Worm (Caenorhabditis elegans) whole organism, mixed stage, embryonic: ENCODE data around the gene C02G6.2.

ENCODE experiments used
- bed-3 ChIP-seq: fragments of 200-800 bp; sonication (Bioruptor generic); optimal IDR thresholded peaks from 3 replicates; lab custom pipeline; 2018; ENCODE audit warnings: mild to moderate bottlenecking, missing genetic modification characterization, moderate library complexity, missing compliant biosample characterization
- blmp-1 ChIP-seq: fragments of 150-350 bp; optimal IDR thresholded peaks from 2 replicates; lab custom pipeline; 2014; ENCODE audit warnings: missing biosample characterization, missing genetic modification characterization
- ceh-39 ChIP-seq: fragments of 150-350 bp; optimal IDR thresholded peaks from 2 replicates; lab custom pipeline; 2014; ENCODE audit warnings: missing biosample characterization, missing genetic modification characterization
- ceh-83 ChIP-seq: fragments of 200-800 bp; sonication (Bioruptor generic); optimal IDR thresholded peaks from 2 replicates; lab custom pipeline; 2018; ENCODE audit warnings: mild to moderate bottlenecking, missing genetic modification characterization, missing compliant biosample characterization
- ham-2 ChIP-seq: fragments of 200-800 bp; sonication (Bioruptor generic); optimal IDR thresholded peaks from 2 replicates; lab custom pipeline; 2018; ENCODE audit warnings: mild to moderate bottlenecking, missing genetic modification characterization, missing compliant biosample characterization
- nhr-237 ChIP-seq: fragments of 150-350 bp; optimal IDR thresholded peaks from 2 replicates; lab custom pipeline; 2014; ENCODE audit warnings: missing biosample characterization, missing genetic modification characterization
- nhr-28 ChIP-seq: fragments of 150-350 bp; optimal IDR thresholded peaks from 2 replicates; lab custom pipeline; 2014; ENCODE audit warnings: missing biosample characterization, missing genetic modification characterization
- nhr-76 ChIP-seq: sonication (generic microtip); optimal IDR thresholded peaks from 2 replicates; lab custom pipeline; 2017; ENCODE audit warnings: missing biosample characterization, missing genetic modification characterization
- pha-4 ChIP-seq: fragments of 150-350 bp; optimal IDR thresholded peaks from 2 replicates; lab custom pipeline; 2018; ENCODE audit warnings: missing biosample characterization, missing genetic modification reagents, missing genetic modification characterization
- snpc-4 ChIP-seq: fragments of 150-350 bp; optimal IDR thresholded peaks from 2 replicates; lab custom pipeline; 2014; ENCODE audit warnings: missing biosample characterization, missing genetic modification characterization
- sptf-1 ChIP-seq: sonication (generic microtip); optimal IDR thresholded peaks from 2 replicates; lab custom pipeline; 2017; ENCODE audit warnings: mild to moderate bottlenecking, missing genetic modification characterization, moderate library complexity, missing compliant biosample characterization
- unc-120 ChIP-seq: sonication (generic microtip); optimal IDR thresholded peaks from 2 replicates; lab custom pipeline; 2017; ENCODE audit warnings: missing genetic modification characterization, missing compliant biosample characterization; ENCODE audit not compliant: poor library complexity, severe bottlenecking
- unc-62 ChIP-seq: fragments of 150-350 bp; optimal IDR thresholded peaks from 2 replicates; lab custom pipeline; 2014; ENCODE audit warnings: missing biosample characterization, missing genetic modification reagents, missing genetic modification characterization

DNA sequence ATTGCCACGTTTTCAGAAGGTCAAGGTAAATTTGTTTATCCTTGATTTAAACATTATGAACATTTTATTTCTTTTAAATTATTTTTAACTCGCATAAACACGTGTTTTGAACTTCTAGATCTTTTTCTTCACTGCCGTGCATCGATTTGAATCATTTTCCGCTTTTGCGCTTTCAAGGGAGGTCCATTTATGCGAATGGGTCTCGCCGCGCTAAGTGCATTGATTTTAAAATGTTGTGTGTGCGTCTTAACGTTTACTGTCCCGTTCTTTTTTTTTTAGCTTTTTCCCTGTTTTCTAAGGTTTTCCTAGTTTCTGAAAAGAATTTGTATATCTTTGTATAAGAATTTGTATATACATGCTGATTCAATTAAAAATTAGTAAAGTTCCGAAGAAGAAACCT is 46.4 kb upstream of the C02G6.2 start:
- TF ChIP-seq sptf-1 (tag; lab: Kevin White, UChicago) (no peak), nhr-28 (tag; lab: Kevin White, UChicago) (no peak), unc-120 (tag; lab: Kevin White, UChicago) (no peak), nhr-76 (tag; lab: Kevin White, UChicago) (no peak), ham-2 (GFP tag; lab: Kevin White, UChicago) (no peak), nhr-237 (no peak), unc-62 (no peak), bed-3 (GFP tag; lab: Kevin White, UChicago) (no peak), pha-4 (tag; lab: Kevin White, UChicago) (no peak), ceh-39 (tag; lab: Kevin White, UChicago) (no peak), ceh-83 (no peak), blmp-1 (tag; lab: Kevin White, UChicago) (no peak), snpc-4 (no peak)
